Fruit fly (Drosophila melanogaster) whole organism, adult: ENCODE measurements around the gene pdm2.

ENCODE experiments used
- CG11617 ChIP-seq: fragments of 200-800 bp; sonication (Bioruptor generic); optimal IDR thresholded peaks from 2 replicates; lab custom pipeline; 2017; ENCODE audit warnings: mild to moderate bottlenecking, missing biosample characterization, missing genetic modification reagents, missing genetic modification characterization
- CG12768 ChIP-seq: fragments of 200-800 bp; sonication (Bioruptor generic); optimal IDR thresholded peaks from 2 replicates; lab custom pipeline; 2017; ENCODE audit warnings: missing biosample characterization, missing genetic modification characterization, mild to moderate bottlenecking, moderate library complexity, missing genetic modification reagents
- CG1620 ChIP-seq: fragments of 200-800 bp; sonication (Bioruptor generic); optimal IDR thresholded peaks from 2 replicates; lab custom pipeline; 2016; ENCODE audit warnings: missing biosample characterization, missing genetic modification characterization
- CG33017 ChIP-seq: fragments of 200-800 bp; sonication (Bioruptor generic); optimal IDR thresholded peaks from 2 replicates; lab custom pipeline; 2018; ENCODE audit warnings: missing biosample characterization, mild to moderate bottlenecking, missing genetic modification characterization, moderate library complexity
- Crg-1 ChIP-seq: fragments of 200-800 bp; sonication (Bioruptor generic); optimal IDR thresholded peaks from 2 replicates; lab custom pipeline; 2016; ENCODE audit warnings: missing biosample characterization, missing genetic modification characterization
- Hr96 ChIP-seq: fragments of 200-800 bp; sonication (Bioruptor generic); optimal IDR thresholded peaks from 2 replicates; lab custom pipeline; 2016; ENCODE audit warnings: missing biosample characterization, missing genetic modification characterization
- bab1 ChIP-seq: fragments of 200-800 bp; sonication (Bioruptor generic); optimal IDR thresholded peaks from 3 replicates; lab custom pipeline; 2019; ENCODE audit warnings: missing biosample characterization, mild to moderate bottlenecking, missing genetic modification characterization, moderate library complexity
- cic ChIP-seq: fragments of 200-800 bp; sonication (Bioruptor generic); optimal IDR thresholded peaks from 2 replicates; lab custom pipeline; 2017; ENCODE audit warnings: missing biosample characterization, mild to moderate bottlenecking, missing genetic modification characterization, moderate library complexity
- cnc ChIP-seq, 2 experiments: fragments of >200 bp; optimal IDR thresholded peaks; 2 replicates each; lab custom pipeline; 2017
- kay ChIP-seq: fragments of 200-800 bp; sonication (Bioruptor generic); peaks from one replicate; lab custom pipeline; 2016; ENCODE audit warnings: missing biosample characterization, missing genetic modification characterization, borderline replicate concordance
- pad ChIP-seq: fragments of 200-800 bp; sonication (Bioruptor generic); optimal IDR thresholded peaks from 3 replicates; lab custom pipeline; 2017; ENCODE audit warnings: missing biosample characterization, missing genetic modification characterization, mild to moderate bottlenecking, moderate library complexity, missing genetic modification reagents
- tj ChIP-seq: fragments of 200-800 bp; sonication (Bioruptor generic); optimal IDR thresholded peaks from 3 replicates; lab custom pipeline; 2017; ENCODE audit warnings: missing biosample characterization, mild to moderate bottlenecking, missing genetic modification characterization, moderate library complexity
- toe ChIP-seq: fragments of 200-800 bp; sonication (Bioruptor generic); optimal IDR thresholded peaks from 2 replicates; lab custom pipeline; 2016; ENCODE audit warnings: missing biosample characterization, missing genetic modification characterization

dm6 chr2L:12681603-12682368 lies 24.8 kb downstream of the pdm2 start:
- TF ChIP-seq CG11617 (no peak), pad (no peak), cnc (optimal IDR thresholded peaks at IDR 0.05; lab: Kevin White, UChicago) (no peak), CG12768 (GFP tag; lab: Kevin White, UChicago) (no peak), kay (GFP tag; lab: Kevin White, UChicago) (no peak), tj (GFP tag; lab: Kevin White, UChicago) (no peak), cic (no peak), Crg-1 (GFP tag; lab: Kevin White, UChicago) (no peak), toe (no peak), CG33017 (tag; lab: Kevin White, UChicago) (no peak), Hr96 (no peak), bab1 (GFP tag; lab: Kevin White, UChicago) (no peak), CG1620 (GFP tag; lab: Kevin White, UChicago) (no peak)
